Fruit fly (Drosophila melanogaster) whole organism, larva: ENCODE results near the gene Pect.

Experiments used
- noc ChIP-seq: fragments of 200-800 bp; sonication (Bioruptor generic); optimal IDR thresholded peaks from 3 replicates; lab custom pipeline; 2019; ENCODE audit warnings: missing biosample characterization, mild to moderate bottlenecking, missing genetic modification characterization, moderate library complexity

Gene Pect

dm6 chr2L:13203437-13204137 is at the start of gene Pect:
Gene Pect, plus strand, starts transcription at chr2L:13203762.
- TF ChIP-seq noc (tag; lab: Kevin White, UChicago): peak; percentile 51

dm6 chr2L:13154313-13154712 is 49.2 kb upstream of the Pect start:
- no peak for TF ChIP-seq noc (tag; lab: Kevin White, UChicago)

dm6 chr2L:13156349-13156748 is 47.2 kb upstream of the Pect start:
- no peak for TF ChIP-seq noc (tag; lab: Kevin White, UChicago)

dm6 chr2L:13157903-13158302 is 45.7 kb upstream of the Pect start:
- TF ChIP-seq noc (tag; lab: Kevin White, UChicago): no peak

- TF ChIP-seq noc (tag; lab: Kevin White, UChicago): no peak
These were observed 45.1 kb upstream of the Pect start, which contains the start of gene Pk34A for dm6 chr2L:13158510-13158909. Gene Pk34A, plus strand, starts transcription at chr2L:13158810.

- no peak for TF ChIP-seq noc (tag; lab: Kevin White, UChicago)
These were observed 43.3 kb upstream of the Pect start, which contains the start of gene kmg for dm6 chr2L:13160227-13160626. Gene kmg, plus strand, starts transcription at chr2L:13160527.

dm6 chr2L:13164994-13165801 is 38.4 kb upstream of the Pect start, which contains the start of gene Sirt1:
Gene Sirt1, plus strand, starts transcription at chr2L:13165564.
- TF ChIP-seq noc (tag; lab: Kevin White, UChicago): peak; percentile 89

dm6 chr2L:13165802-13166347 is 37.7 kb upstream of the Pect start, which contains the start of gene DnaJ-H:
Gene DnaJ-H, minus strand, starts transcription at chr2L:13166072.
- TF ChIP-seq noc (tag; lab: Kevin White, UChicago): no peak

dm6 chr2L:13176123-13176522 is 27.4 kb upstream of the Pect start, which contains the start of gene CG43925:
Gene CG43925, plus strand, starts transcription at chr2L:13176423.
- TF ChIP-seq noc (tag; lab: Kevin White, UChicago): no peak

dm6 chr2L:13176701-13177249 is 26.8 kb upstream of the Pect start, which contains the start of the genes Sfmbt and CG5439:
Gene Sfmbt, minus strand, starts transcription at chr2L:13176785.
Gene CG5439, plus strand, starts transcription at chr2L:13177150.
- TF ChIP-seq noc (tag; lab: Kevin White, UChicago): no peak

- no peak for TF ChIP-seq noc (tag; lab: Kevin White, UChicago)
These were observed 24.5 kb upstream of the Pect start, which contains the start of gene Alg7 for dm6 chr2L:13179095-13179494. Gene Alg7, plus strand, starts transcription at chr2L:13179247.

- TF ChIP-seq noc (tag; lab: Kevin White, UChicago): no peak
These were observed 21.1 kb upstream of the Pect start, which contains the start of gene Mgat3 for dm6 chr2L:13182415-13182814. Gene Mgat3, minus strand, starts transcription at chr2L:13182596.

dm6 chr2L:13183150-13183549 is 20.4 kb upstream of the Pect start, which contains the start of gene Rsph1:
Gene Rsph1, plus strand, starts transcription at chr2L:13183450.
- TF ChIP-seq noc (tag; lab: Kevin White, UChicago): no peak

- TF ChIP-seq noc (tag; lab: Kevin White, UChicago): peak; percentile 93
These were observed 13.0 kb upstream of the Pect start for dm6 chr2L:13190534-13190933.

dm6 chr2L:13191052-13191678 is 12.4 kb upstream of the Pect start:
- TF ChIP-seq noc (tag; lab: Kevin White, UChicago): no peak
